Fruit fly (Drosophila melanogaster): ENCODE measurements around the gene ATPsynbetaL.

The ATPsynbetaL gene

DNA sequence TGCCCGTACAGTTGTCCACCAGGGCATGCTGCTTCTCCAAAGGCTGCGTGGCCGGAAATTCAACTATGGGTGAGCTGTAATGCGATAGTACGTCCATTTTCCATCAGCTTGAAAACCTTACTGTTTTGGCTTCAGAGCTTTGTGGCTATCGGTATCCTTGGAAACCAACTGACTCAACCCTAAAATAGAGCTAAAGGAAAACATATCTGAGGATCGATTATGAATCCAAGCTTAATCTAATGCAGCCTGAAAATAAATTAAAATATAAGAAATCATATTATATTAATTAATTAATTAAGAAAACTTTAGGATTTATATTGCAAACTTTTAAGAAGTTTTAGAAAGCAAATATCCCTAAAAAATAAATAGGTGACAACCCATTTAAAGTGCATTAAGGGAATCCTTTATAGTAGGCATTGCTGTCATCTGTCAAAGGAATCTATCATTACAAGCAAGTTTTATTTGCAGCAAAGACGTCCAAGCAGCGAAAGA lies at the start of gene ATPsynbetaL, which contains the start of gene CG13074:
ATPsynbetaL (plus strand) TSS at position 442 of the 492 bp plus-strand sequence.
CG13074 (minus strand) TSS at position 101 of the 492 bp plus-strand sequence.
- TF ChIP-seq abd-A (tag; optimal IDR thresholded peaks at IDR 0.05) (no peak), gce (GFP tag; IDR thresholded peaks at IDR 0.05) (no peak), disco-r (GFP tag; optimal IDR thresholded peaks at IDR 0.05) (no peak), CG17361 (GFP tag; IDR thresholded peaks at IDR 0.05) (no peak), CG31224 (GFP tag; IDR thresholded peaks at IDR 0.05) (no peak), phol (tag; optimal IDR thresholded peaks at IDR 0.05) (no peak), fd96Cb (tag; optimal IDR thresholded peaks at IDR 0.05) (no peak), CG16863 (GFP tag; optimal IDR thresholded peaks at IDR 0.05) (no peak), Doc2 (GFP tag; IDR thresholded peaks at IDR 0.05) (no peak), grau (tag; optimal IDR thresholded peaks at IDR 0.05) (no peak), CG17802 (tag; optimal IDR thresholded peaks at IDR 0.05) (no peak), HLH3B (GFP tag; IDR thresholded peaks at IDR 0.05) (no peak), BtbVII (GFP tag; optimal IDR thresholded peaks at IDR 0.05) (no peak), CG12155 (GFP tag; optimal IDR thresholded peaks at IDR 0.05) (no peak), crp (GFP tag; optimal IDR thresholded peaks at IDR 0.05) (no peak), Atf6 (GFP tag; IDR thresholded peaks at IDR 0.05) (no peak), C15 (GFP tag; IDR thresholded peaks at IDR 0.05) (no peak), CG6654 (GFP tag; optimal IDR thresholded peaks at IDR 0.05) (no peak)

- TF ChIP-seq vfl (GFP tag; optimal IDR thresholded peaks at IDR 0.05) (no peak), gt (GFP tag; IDR thresholded peaks at IDR 0.05) (no peak), bigmax (GFP tag; optimal IDR thresholded peaks at IDR 0.05) (no peak), CG4360 (GFP tag; IDR thresholded peaks at IDR 0.05) (no peak), sens-2 (GFP tag; IDR thresholded peaks at IDR 0.05) (no peak), CG8290 (GFP tag; optimal IDR thresholded peaks at IDR 0.05) (no peak), CG8290 (tag; optimal IDR thresholded peaks at IDR 0.05) (peak in 1 of 2 experiments; percentile 72), Nf-YB (GFP tag; optimal IDR thresholded peaks at IDR 0.05) (no peak), CG3281 (GFP tag; optimal IDR thresholded peaks at IDR 0.05) (peak; percentile 66), NC2β (GFP tag; optimal IDR thresholded peaks at IDR 0.05) (no peak), CG10321 (GFP tag; IDR thresholded peaks at IDR 0.05) (no peak; the same call in 1 of the 2 replicates), ATbp (GFP tag; optimal IDR thresholded peaks at IDR 0.05) (no peak), Dip2 (GFP tag; IDR thresholded peaks at IDR 0.05) (no peak), gsb-n (tag; optimal IDR thresholded peaks at IDR 0.05) (no peak), Max (GFP tag; optimal IDR thresholded peaks at IDR 0.05) (no peak), yki (optimal IDR thresholded peaks at IDR 0.05) (no peak), CG10147 (GFP tag; optimal IDR thresholded peaks at IDR 0.05) (peak; percentile 40), zen (tag; optimal IDR thresholded peaks at IDR 0.05) (no peak), HLH54F (GFP tag; optimal IDR thresholded peaks at IDR 0.05) (peak; percentile 45), Sry-δ (GFP tag; optimal IDR thresholded peaks at IDR 0.05) (no peak), Usf (GFP tag; optimal IDR thresholded peaks at IDR 0.05) (no peak), trem (tag; optimal IDR thresholded peaks at IDR 0.05) (no peak), CG1832 (GFP tag; optimal IDR thresholded peaks at IDR 0.05) (no peak), corto (GFP tag; optimal IDR thresholded peaks at IDR 0.05) (no peak), odd (GFP tag; optimal IDR thresholded peaks at IDR 0.05) (no peak), peb (GFP tag; IDR thresholded peaks at IDR 0.05) (no peak), CG13123 (GFP tag; optimal IDR thresholded peaks at IDR 0.05) (no peak), Abd-B (GFP tag; optimal IDR thresholded peaks at IDR 0.05) (no peak), CG16863 (GFP tag; optimal IDR thresholded peaks at IDR 0.05) (no peak), CG1024 (GFP tag; IDR thresholded peaks at IDR 0.05) (no peak), fd3F (GFP tag; optimal IDR thresholded peaks at IDR 0.05) (peak; percentile 57), Dad (GFP tag; optimal IDR thresholded peaks at IDR 0.05) (no peak), Meics (GFP tag; optimal IDR thresholded peaks at IDR 0.05) (peak; percentile 55), Neu2 (GFP tag; optimal IDR thresholded peaks at IDR 0.05; ENCODE audit: borderline replicate concordance) (no peak), ap (GFP tag; IDR thresholded peaks at IDR 0.05) (no peak)
Observed at dm6 chr3L:16048086-16048485, 49.5 kb upstream of the ATPsynbetaL start.

All from whole organism, embryonic.